Worm (Caenorhabditis elegans): ENCODE data around the gene nlp-21.

Gene nlp-21

DNA sequence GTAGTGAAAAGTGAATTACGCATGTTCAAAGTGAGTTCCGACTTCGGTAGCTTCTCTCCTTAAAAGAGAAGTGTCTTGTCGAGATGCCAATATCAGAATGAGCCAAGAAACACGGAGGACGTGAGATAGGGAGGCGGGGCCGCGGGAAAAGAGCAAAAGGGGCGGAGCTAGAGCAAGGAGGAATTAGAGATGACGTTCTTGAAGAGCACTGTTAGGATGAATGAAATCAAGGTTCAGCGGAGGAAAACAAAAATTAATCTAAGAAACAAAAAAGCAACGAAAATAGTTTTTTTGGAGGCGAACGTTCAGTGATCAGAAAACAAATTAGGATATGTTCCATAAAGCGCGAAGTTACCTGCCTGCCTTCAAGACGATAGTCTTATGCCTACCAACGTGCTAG lies at the start of gene nlp-21:
nlp-21 (minus strand) TSS at position 101 of the 400 bp plus-strand sequence.
- TF ChIP-seq pha-4 (tag; optimal IDR thresholded peaks at IDR 0.05), result no peak
- TF ChIP-seq ets-4 (tag; optimal IDR thresholded peaks at IDR 0.05), result no peak
- no peak for TF ChIP-seq hlh-6 (tag; optimal IDR thresholded peaks at IDR 0.05)
- no peak for TF ChIP-seq ttx-3 (tag; optimal IDR thresholded peaks at IDR 0.05)
- no peak for TF ChIP-seq ceh-34 (tag; optimal IDR thresholded peaks at IDR 0.05)
- TF ChIP-seq dve-1 (tag; optimal IDR thresholded peaks at IDR 0.05), result no peak
- TF ChIP-seq rnt-1 (tag; optimal IDR thresholded peaks at IDR 0.05), result no peak
- no peak for TF ChIP-seq ama-1 (optimal IDR thresholded peaks at IDR 0.05)
- no peak for TF ChIP-seq ceh-9 (tag; optimal IDR thresholded peaks at IDR 0.05)
- TF ChIP-seq K02D7.2 (tag; optimal IDR thresholded peaks at IDR 0.05), result no peak
- no peak for TF ChIP-seq hlh-30 (tag; optimal IDR thresholded peaks at IDR 0.05; ENCODE audit: insufficient read depth)
- TF ChIP-seq nhr-11 (tag; optimal IDR thresholded peaks at IDR 0.05), result no peak
- no peak for TF ChIP-seq hlh-13 (GFP tag; optimal IDR thresholded peaks at IDR 0.05)
- no peak for TF ChIP-seq ceh-22 (tag; optimal IDR thresholded peaks at IDR 0.05)
- TF ChIP-seq pros-1 (tag; optimal IDR thresholded peaks at IDR 0.05), result no peak
- no peak for TF ChIP-seq sox-4 (tag; optimal IDR thresholded peaks at IDR 0.05)
- no peak for TF ChIP-seq ahr-1 (tag; optimal IDR thresholded peaks at IDR 0.05)
- no peak for TF ChIP-seq pag-3 (tag; optimal IDR thresholded peaks at IDR 0.05; ENCODE audit: borderline replicate concordance)
- no peak for TF ChIP-seq ceh-19 (GFP tag; optimal IDR thresholded peaks at IDR 0.05)
- TF ChIP-seq elt-2 (tag; optimal IDR thresholded peaks at IDR 0.05), result no peak

DNA sequence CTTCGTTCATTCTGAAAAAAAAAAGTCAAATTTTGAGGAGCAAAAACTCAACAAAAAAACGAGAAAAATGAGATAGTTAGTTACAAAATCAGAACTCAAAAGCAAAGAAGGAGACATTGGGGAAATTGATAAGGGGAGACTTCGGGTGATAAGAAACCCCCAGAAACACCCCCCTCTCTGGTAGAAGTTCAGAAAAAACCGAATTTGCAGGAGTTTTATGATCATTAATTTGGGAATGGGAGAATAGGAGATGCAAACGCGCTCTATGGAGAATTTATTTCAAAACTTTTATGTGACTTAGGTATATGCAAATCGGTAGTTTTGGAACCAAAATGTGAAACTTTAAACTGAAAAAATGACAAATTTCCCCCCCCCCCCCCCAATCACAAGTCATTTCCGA lies 49.5 kb upstream of the nlp-21 start, which contains the start of gene sbp-1:
sbp-1 (minus strand) TSS at position 11 of the 400 bp plus-strand sequence.
- TF ChIP-seq eyg-1 (tag; optimal IDR thresholded peaks at IDR 0.05) (no peak), hlh-8 (tag; optimal IDR thresholded peaks at IDR 0.05) (no peak), elt-2 (tag; optimal IDR thresholded peaks at IDR 0.05) (peak; percentile 44)

DNA sequence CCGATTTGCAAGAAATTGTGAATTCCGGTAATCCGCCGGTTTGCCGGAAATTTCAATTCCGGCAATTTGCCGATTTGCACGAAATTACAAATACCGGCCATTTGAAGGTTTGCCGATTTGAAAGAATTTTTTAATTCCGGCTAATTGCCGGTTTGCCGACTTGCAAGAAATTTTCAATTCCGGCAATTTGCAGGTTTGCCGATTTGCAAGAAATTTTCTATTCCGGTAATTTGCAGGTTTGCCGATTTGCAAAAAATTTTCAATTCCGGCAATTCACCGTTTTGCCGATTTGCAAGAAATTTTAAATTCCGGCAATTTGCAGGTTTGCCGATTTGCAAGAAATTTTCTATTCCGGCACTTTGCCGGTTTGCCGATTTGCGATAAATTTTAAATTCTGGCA lies 41.8 kb upstream of the nlp-21 start:
- TF ChIP-seq ceh-45 (GFP tag; IDR thresholded peaks at IDR 0.05), result peak; percentile 32; the same call in 1 of the 2 replicates

DNA sequence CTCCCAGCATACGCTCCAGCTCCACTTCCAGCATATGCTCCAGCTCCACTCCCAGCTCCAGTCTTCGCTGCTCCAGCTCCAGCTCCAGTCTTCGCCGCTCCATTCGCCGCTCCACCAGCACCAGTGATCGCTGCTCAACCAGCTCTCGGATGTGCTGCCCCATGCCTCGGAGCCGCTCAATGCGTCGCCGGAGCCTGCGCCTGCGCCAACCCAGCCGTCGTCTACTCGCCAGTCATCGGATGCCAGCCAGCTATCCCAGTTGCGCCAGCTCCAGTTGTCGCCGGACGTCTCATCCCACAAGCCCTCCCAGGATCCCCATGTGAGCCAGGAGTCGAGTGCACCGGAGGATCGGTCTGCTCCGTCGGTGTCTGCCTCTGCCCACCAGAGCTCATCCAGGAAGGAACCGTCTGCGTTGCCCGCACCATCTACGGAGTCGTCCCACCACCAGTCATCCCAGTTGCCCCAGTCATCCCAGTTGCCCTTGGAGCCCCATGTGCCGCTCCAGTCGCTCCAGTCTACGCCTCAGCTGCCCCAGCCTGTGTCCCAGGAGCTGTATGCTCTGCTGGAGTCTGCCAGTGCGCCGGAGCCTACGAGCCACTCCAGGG lies 34.6 kb upstream of the nlp-21 start:
- TF ChIP-seq F13H6.1 (tag; optimal IDR thresholded peaks at IDR 0.05) (peak; percentile 11), ceh-6 (GFP tag; optimal IDR thresholded peaks at IDR 0.05) (peak; percentile 35), ceh-14 (tag; optimal IDR thresholded peaks at IDR 0.05) (no peak), ceh-9 (tag; optimal IDR thresholded peaks at IDR 0.05) (peak; percentile 36), C08G9.2 (tag; optimal IDR thresholded peaks at IDR 0.05) (peak; percentile 8)

DNA sequence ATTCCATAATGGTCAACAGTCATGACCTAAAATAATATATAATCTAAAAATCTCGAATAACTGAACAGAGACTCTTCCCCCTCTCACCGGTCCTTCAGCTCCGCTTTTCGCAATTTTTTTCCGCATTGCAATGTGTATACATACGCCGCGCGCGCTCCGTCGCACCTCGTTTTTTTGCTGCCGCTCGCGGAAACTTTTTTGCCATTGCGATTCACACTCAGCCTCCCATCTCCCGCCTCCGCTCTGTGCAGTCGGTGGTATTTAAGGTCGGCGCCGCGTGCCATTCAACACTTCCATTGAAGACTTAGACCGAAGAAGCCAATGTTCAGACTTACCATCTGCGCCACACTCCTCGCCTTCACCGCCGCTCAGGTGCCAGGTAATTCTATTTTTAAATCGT lies 33.8 kb upstream of the nlp-21 start, which contains the start of gene idpc-1:
idpc-1 (plus strand) TSS at position 301 of the 400 bp plus-strand sequence.
- TF ChIP-seq ceh-31 (tag; optimal IDR thresholded peaks at IDR 0.05) (no peak), pat-9 (tag; optimal IDR thresholded peaks at IDR 0.05) (no peak), hlh-13 (GFP tag; optimal IDR thresholded peaks at IDR 0.05) (no peak), fax-1 (tag; optimal IDR thresholded peaks at IDR 0.05) (no peak), ceh-19 (GFP tag; optimal IDR thresholded peaks at IDR 0.05) (no peak), syd-9 (tag; optimal IDR thresholded peaks at IDR 0.05) (no peak), ttx-3 (tag; optimal IDR thresholded peaks at IDR 0.05) (no peak), ceh-2 (tag; optimal IDR thresholded peaks at IDR 0.05) (no peak)

DNA sequence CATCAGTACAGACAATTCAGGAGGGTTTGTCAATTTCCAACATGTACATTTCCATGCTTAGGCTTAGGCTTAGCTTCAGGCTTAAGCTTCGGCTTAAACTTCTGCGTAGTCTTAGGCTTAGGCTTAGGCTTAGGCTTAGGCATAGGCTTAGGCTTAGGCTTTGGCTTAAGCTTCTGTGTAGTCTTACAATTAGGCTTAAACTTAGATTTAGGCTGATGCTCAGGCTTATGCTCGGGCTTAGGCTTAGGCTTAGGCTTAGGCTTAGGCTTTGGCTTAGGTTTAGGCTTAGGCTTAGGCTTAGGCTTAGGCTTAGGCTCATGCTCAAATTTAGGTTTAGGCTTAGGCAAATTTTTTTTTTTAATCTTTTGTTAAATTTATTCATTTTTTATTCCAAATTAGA lies 31.8 kb upstream of the nlp-21 start:
- TF ChIP-seq odd-2 (tag; optimal IDR thresholded peaks at IDR 0.05) (no peak), dve-1 (tag; optimal IDR thresholded peaks at IDR 0.05) (peak; percentile 54)
